Worm (Caenorhabditis elegans) whole organism, L4 larva: ENCODE results near the gene nhr-157.

Experiments
- F26F4.8 ChIP-seq: fragments of 200-800 bp; sonication (Bioruptor generic); conservative IDR thresholded peaks from 2 replicates; pipeline ENCODE4 v1.3.6; 2022; ENCODE audit warnings: missing genetic modification characterization, missing compliant biosample characterization
- F37D6.2 ChIP-seq: sonication (generic microtip); optimal IDR thresholded peaks from 2 replicates; lab custom pipeline; 2016; ENCODE audit warnings: mild to moderate bottlenecking, missing genetic modification characterization, missing compliant biosample characterization
- F44E2.7 ChIP-seq: fragments of 200-800 bp; sonication (Bioruptor generic); IDR thresholded peaks from 2 replicates; pipeline ENCODE4 v2.1.2; 2022; ENCODE audit warnings: missing genetic modification characterization, missing compliant biosample characterization
- F49E8.2 ChIP-seq: sonication (generic microtip); optimal IDR thresholded peaks from 2 replicates; lab custom pipeline; 2016; ENCODE audit warnings: missing compliant biosample characterization, mild to moderate bottlenecking, missing genetic modification characterization, borderline replicate concordance
- R02D3.7 ChIP-seq: fragments of 150-350 bp; sonication (generic microtip); optimal IDR thresholded peaks from 3 replicates; lab custom pipeline; 2014; ENCODE audit warnings: missing biosample characterization, missing genetic modification characterization
- T20F7.1 ChIP-seq: fragments of 200-800 bp; sonication (Bioruptor generic); optimal IDR thresholded peaks from 2 replicates; lab custom pipeline; 2018; ENCODE audit warnings: mild to moderate bottlenecking, missing genetic modification characterization, missing compliant biosample characterization
- Y5F2A.4 ChIP-seq: fragments of 200-800 bp; sonication (Bioruptor generic); optimal IDR thresholded peaks from 2 replicates; lab custom pipeline; 2018; ENCODE audit warnings: mild to moderate bottlenecking, missing genetic modification characterization, missing compliant biosample characterization
- ZK337.2 ChIP-seq: fragments of 200-800 bp; sonication (Bioruptor generic); IDR thresholded peaks from 2 replicates; pipeline ENCODE4 v1.3.6; 2022; ENCODE audit warnings: missing genetic modification reagents, missing genetic modification characterization, missing compliant biosample characterization
- aha-1 ChIP-seq: fragments of 150-350 bp; peaks from one replicate; lab custom pipeline; 2014; ENCODE audit warnings: missing biosample characterization, missing genetic modification characterization
- ceh-28 ChIP-seq: fragments of 150-350 bp; optimal IDR thresholded peaks from 2 replicates; lab custom pipeline; 2014; ENCODE audit warnings: missing biosample characterization, missing genetic modification reagents, missing genetic modification characterization
- ces-1 ChIP-seq: fragments of 150-350 bp; sonication (generic microtip); optimal IDR thresholded peaks from 4 replicates; lab custom pipeline; 2014; ENCODE audit warnings: missing biosample characterization, missing genetic modification reagents, missing genetic modification characterization
- cey-2 ChIP-seq: sonication (generic microtip); optimal IDR thresholded peaks from 3 replicates; lab custom pipeline; 2017; ENCODE audit warnings: missing genetic modification characterization, mild to moderate bottlenecking, missing compliant biosample characterization, antibody characterized with exemption, borderline replicate concordance; ENCODE audit not compliant: insufficient read depth
- daf-12 ChIP-seq: fragments of 150-350 bp; optimal IDR thresholded peaks from 2 replicates; lab custom pipeline; 2014; ENCODE audit warnings: missing biosample characterization, missing genetic modification reagents, missing genetic modification characterization
- daf-8 ChIP-seq: fragments of 200-800 bp; sonication (Bioruptor generic); IDR thresholded peaks from 2 replicates; pipeline ENCODE4 v1.3.6; 2022; ENCODE audit warnings: missing genetic modification characterization, missing compliant biosample characterization
- dmd-8 ChIP-seq: fragments of 200-800 bp; sonication (Bioruptor generic); IDR thresholded peaks from 2 replicates; pipeline ENCODE4 v1.3.6; 2022; ENCODE audit warnings: missing genetic modification characterization, missing compliant biosample characterization
- duxl-1 ChIP-seq: sonication (generic microtip); optimal IDR thresholded peaks from 2 replicates; lab custom pipeline; 2016; ENCODE audit warnings: mild to moderate bottlenecking, missing genetic modification characterization, moderate library complexity, missing compliant biosample characterization; ENCODE audit not compliant: poor library complexity
- egl-43 ChIP-seq: fragments of 200-800 bp; sonication (Bioruptor generic); IDR thresholded peaks from 2 replicates; pipeline ENCODE4 v1.3.6; 2022; ENCODE audit warnings: missing genetic modification reagents, missing genetic modification characterization, missing compliant biosample characterization
- fkh-10 ChIP-seq: fragments of 150-350 bp; optimal IDR thresholded peaks from 2 replicates; lab custom pipeline; 2014; ENCODE audit warnings: missing biosample characterization, missing genetic modification reagents, missing genetic modification characterization
- gei-8 ChIP-seq: fragments of 200-800 bp; sonication (Bioruptor generic); optimal IDR thresholded peaks from 2 replicates; lab custom pipeline; 2018; ENCODE audit warnings: mild to moderate bottlenecking, missing genetic modification characterization, missing compliant biosample characterization
- lim-7 ChIP-seq: fragments of 200-800 bp; sonication (Bioruptor generic); IDR thresholded peaks from 2 replicates; pipeline ENCODE4 v1.3.6; 2022; ENCODE audit warnings: missing genetic modification characterization, missing compliant biosample characterization
- lin-13 ChIP-seq: fragments of 150-350 bp; optimal IDR thresholded peaks from 2 replicates; lab custom pipeline; 2014; ENCODE audit warnings: missing biosample characterization, missing genetic modification reagents, missing genetic modification characterization
- lin-29 ChIP-seq: fragments of 200-800 bp; sonication (Bioruptor generic); IDR thresholded peaks from 2 replicates; pipeline ENCODE4 v1.3.6; 2022; ENCODE audit warnings: missing genetic modification reagents, missing genetic modification characterization, missing compliant biosample characterization
- lin-39 ChIP-seq: fragments of 150-350 bp; optimal IDR thresholded peaks from 2 replicates; lab custom pipeline; 2014; ENCODE audit warnings: missing biosample characterization, missing genetic modification reagents, missing genetic modification characterization
- lir-3 ChIP-seq: sonication (generic microtip); optimal IDR thresholded peaks from 2 replicates; lab custom pipeline; 2016; ENCODE audit warnings: mild to moderate bottlenecking, missing genetic modification characterization, missing compliant biosample characterization
- lsy-2 ChIP-seq, 2 experiments: fragments of 150-350 bp in 1 of 2; sonication (generic microtip) in 1 of 2; optimal IDR thresholded peaks; 2 replicates each; lab custom pipeline; 2014 to 2017; ENCODE audit warnings: missing biosample characterization in 2 of 2, missing genetic modification characterization in 2 of 2
- mes-2 ChIP-seq: sonication (generic microtip); optimal IDR thresholded peaks from 2 replicates; lab custom pipeline; 2016; ENCODE audit warnings: missing genotype, mild to moderate bottlenecking, missing genetic modification characterization, missing compliant biosample characterization; ENCODE audit not compliant: poor library complexity, severe bottlenecking
- nhr-11 ChIP-seq: fragments of 150-350 bp; optimal IDR thresholded peaks from 2 replicates; lab custom pipeline; 2014; ENCODE audit warnings: missing biosample characterization, missing genetic modification characterization
- nhr-111 ChIP-seq: fragments of 200-800 bp; sonication (Bioruptor generic); optimal IDR thresholded peaks from 2 replicates; lab custom pipeline; 2018; ENCODE audit warnings: mild to moderate bottlenecking, missing genetic modification characterization, missing compliant biosample characterization
- nhr-237 ChIP-seq: sonication (generic microtip); optimal IDR thresholded peaks from 2 replicates; lab custom pipeline; 2017; ENCODE audit warnings: missing biosample characterization, missing genetic modification characterization
- nhr-41 ChIP-seq: fragments of 200-800 bp; sonication (Bioruptor generic); IDR thresholded peaks from 2 replicates; pipeline ENCODE4 v1.3.6; 2022; ENCODE audit warnings: missing genetic modification reagents, missing genetic modification characterization, missing compliant biosample characterization
- nhr-48 ChIP-seq: sonication (generic microtip); optimal IDR thresholded peaks from 2 replicates; lab custom pipeline; 2016; ENCODE audit warnings: mild to moderate bottlenecking, missing genetic modification characterization, missing compliant biosample characterization
- pqm-1 ChIP-seq: sonication (generic microtip); optimal IDR thresholded peaks from 2 replicates; lab custom pipeline; 2017; ENCODE audit warnings: missing biosample characterization, missing genetic modification characterization
- sdz-12 ChIP-seq: fragments of 200-800 bp; sonication (Bioruptor generic); optimal IDR thresholded peaks from 2 replicates; lab custom pipeline; 2018; ENCODE audit warnings: mild to moderate bottlenecking, missing genetic modification characterization, missing compliant biosample characterization
- tag-97 ChIP-seq: fragments of 200-800 bp; sonication (Bioruptor generic); IDR thresholded peaks from 2 replicates; pipeline ENCODE4 v1.3.6; 2022; ENCODE audit warnings: missing genetic modification characterization, missing compliant biosample characterization
- unc-62 ChIP-seq, 3 experiments: fragments of 150-350 bp in 1 of 3; sonication (generic microtip); optimal IDR thresholded peaks in 2 of 3; peaks in 1 of 3; 1 replicate in 1 of 3; 2 replicates in 2 of 3; lab custom pipeline; 2014 to 2017; ENCODE audit warnings: missing biosample characterization in 3 of 3, missing genetic modification characterization in 3 of 3, missing genetic modification reagents in 3 of 3, missing genotype in 1 of 3
- zag-1 ChIP-seq: fragments of 150-350 bp; optimal IDR thresholded peaks from 2 replicates; lab custom pipeline; 2014; ENCODE audit warnings: missing biosample characterization, missing genetic modification characterization
- zip-2 ChIP-seq: fragments of 150-350 bp; optimal IDR thresholded peaks from 2 replicates; lab custom pipeline; 2014; ENCODE audit warnings: missing biosample characterization, missing genetic modification characterization
- ztf-7 ChIP-seq: fragments of 150-350 bp; optimal IDR thresholded peaks from 2 replicates; lab custom pipeline; 2014; ENCODE audit warnings: missing biosample characterization, missing genetic modification characterization

Gene nhr-157

DNA sequence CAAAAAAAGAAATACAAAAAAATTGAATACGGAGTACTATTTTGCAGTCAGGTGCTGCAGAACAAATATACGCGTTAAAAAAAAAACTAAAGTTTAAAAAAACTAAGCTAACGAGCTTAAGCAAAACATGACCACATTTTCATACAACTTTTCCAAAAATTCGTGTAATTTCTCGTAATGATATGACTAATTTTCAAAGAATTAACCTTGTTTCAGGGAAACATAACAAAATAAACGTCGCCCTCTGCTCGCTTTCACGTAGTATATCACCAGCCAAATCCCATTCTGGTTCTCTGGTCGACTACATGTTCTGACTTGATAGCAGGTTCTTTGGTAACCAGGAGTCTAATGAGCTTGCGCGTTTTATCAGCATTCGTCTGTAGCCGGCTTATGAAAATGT lies 1.6 kb upstream of the nhr-157 start:
- TF ChIP-seq dmd-8 (GFP tag; lab: Robert Waterston, UW) (no peak), tag-97 (GFP tag; lab: Robert Waterston, UW) (no peak), aha-1 (peak; percentile 59), lsy-2 (tag; optimal IDR thresholded peaks at IDR 0.05; lab: Kevin White, UChicago) (peak in 1 of 2 experiments; percentile 1), daf-8 (GFP tag; lab: Robert Waterston, UW) (no peak), nhr-11 (tag; lab: Kevin White, UChicago) (peak; percentile 87)

- no peak for TF ChIP-seq nhr-41 (GFP tag; lab: Robert Waterston, UW)
- no peak for TF ChIP-seq ZK337.2
- no peak for TF ChIP-seq aha-1
- TF ChIP-seq, all 104 proteins: peak for 0
These were observed 3.5 kb downstream of the nhr-157 start for ce11 chrV:3865273-3865672.

DNA sequence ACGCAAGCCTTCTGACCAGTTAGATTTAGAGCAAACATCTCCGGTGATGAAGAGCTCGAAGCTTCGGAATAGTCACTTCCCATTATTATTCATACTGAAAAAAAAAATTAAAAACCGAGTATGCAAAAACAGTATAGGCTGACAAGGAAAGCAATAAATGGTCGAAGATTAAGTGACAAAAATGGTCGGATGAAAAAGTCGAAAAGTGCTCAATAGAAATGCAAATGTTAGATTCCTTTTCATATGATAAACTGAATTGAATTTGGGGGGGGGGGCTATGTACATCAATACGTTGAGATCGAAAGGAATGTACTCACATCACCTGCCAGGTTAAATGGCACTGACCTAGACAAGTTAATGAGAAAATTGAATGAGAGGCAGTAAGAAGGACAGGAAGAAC lies 6.0 kb downstream of the nhr-157 start, which contains the start of gene nhr-187:
nhr-187 (minus strand) TSS at position 101 of the 400 bp plus-strand sequence.
- TF ChIP-seq egl-43 (GFP tag; lab: Robert Waterston, UW) (no peak), R02D3.7 (no peak), unc-62 (GFP tag; optimal IDR thresholded peaks at IDR 0.05 in 1 of 2; lab: Kevin White, UChicago) (peak in 1 of 2 experiments; percentile 25), unc-62 (tag; optimal IDR thresholded peaks at IDR 0.05; lab: Kevin White, UChicago) (no peak)

DNA sequence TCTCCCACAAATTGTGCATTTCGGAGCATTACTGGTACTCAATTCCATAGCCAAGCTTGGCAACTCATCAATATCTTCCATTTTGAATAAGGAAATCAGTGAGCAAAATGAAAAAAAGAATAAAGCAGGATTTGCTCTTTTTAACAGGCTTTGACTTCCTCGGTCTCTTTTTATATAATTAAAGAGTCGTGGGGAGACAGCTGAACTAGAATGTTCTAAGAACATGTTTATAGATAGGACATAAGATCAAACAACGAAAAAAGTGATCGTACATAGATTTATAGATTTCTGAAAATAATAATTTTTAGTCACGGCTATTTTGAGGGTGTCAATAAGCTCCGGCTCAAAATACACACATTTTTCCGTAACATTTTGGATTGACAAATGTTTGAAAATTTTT lies 8.7 kb downstream of the nhr-157 start, which contains the start of gene nhr-189:
nhr-189 (minus strand) TSS at position 121 of the 400 bp plus-strand sequence.
- TF ChIP-seq sdz-12 (GFP tag; lab: Kevin White, UChicago) (no peak), lir-3 (tag; lab: Kevin White, UChicago) (no peak)
- TF ChIP-seq, all 104 proteins: peak for 0

- TF ChIP-seq F37D6.2 (tag; lab: Kevin White, UChicago) (no peak), nhr-48 (tag; lab: Kevin White, UChicago) (no peak), daf-8 (GFP tag; lab: Robert Waterston, UW) (no peak), gei-8 (GFP tag; lab: Kevin White, UChicago) (no peak), nhr-111 (GFP tag; lab: Kevin White, UChicago) (no peak), ztf-7 (no peak), lim-7 (GFP tag; lab: Robert Waterston, UW) (no peak), daf-12 (tag; lab: Kevin White, UChicago) (no peak), F26F4.8 (GFP tag; lab: Robert Waterston, UW) (no peak), zag-1 (tag; lab: Kevin White, UChicago) (no peak), mes-2 (tag; lab: Kevin White, UChicago) (no peak)
- TF ChIP-seq, all 104 proteins: peak for 0
These were observed 11.0 kb downstream of the nhr-157 start, which contains the start of gene nhr-188 for ce11 chrV:3857778-3858177. nhr-188 (minus strand) TSS chrV:3857861.

- TF ChIP-seq pqm-1 (tag; lab: Kevin White, UChicago) (no peak), nhr-11 (tag; lab: Kevin White, UChicago) (peak; percentile 8)
These were observed 12.9 kb downstream of the nhr-157 start for ce11 chrV:3855916-3856315.

ce11 chrV:3854847-3855246 lies 14.0 kb downstream of the nhr-157 start, which contains the start of gene nhr-186:
nhr-186 (minus strand) TSS chrV:3854947.
- TF ChIP-seq F49E8.2 (tag; lab: Kevin White, UChicago) (no peak), zag-1 (tag; lab: Kevin White, UChicago) (no peak), lin-29 (GFP tag; lab: Robert Waterston, UW) (no peak), nhr-11 (tag; lab: Kevin White, UChicago) (no peak), mes-2 (tag; lab: Kevin White, UChicago) (no peak), F26F4.8 (GFP tag; lab: Robert Waterston, UW) (no peak), fkh-10 (GFP tag; lab: Kevin White, UChicago) (no peak), nhr-237 (tag; lab: Kevin White, UChicago) (no peak), cey-2 (tag; lab: Kevin White, UChicago) (no peak), zip-2 (tag; lab: Kevin White, UChicago) (no peak), lin-13 (GFP tag; lab: Kevin White, UChicago) (no peak), Y5F2A.4 (GFP tag; lab: Kevin White, UChicago) (no peak), F44E2.7 (GFP tag; lab: Robert Waterston, UW) (no peak), lir-3 (tag; lab: Kevin White, UChicago) (no peak), ceh-28 (tag; lab: Kevin White, UChicago) (no peak), T20F7.1 (GFP tag; lab: Kevin White, UChicago) (no peak), duxl-1 (no peak), ces-1 (GFP tag; lab: Kevin White, UChicago) (no peak), lin-39 (tag; lab: Kevin White, UChicago) (no peak)
